Worm (Caenorhabditis elegans): ENCODE results near the gene T28C6.8.

The T28C6.8 gene

DNA sequence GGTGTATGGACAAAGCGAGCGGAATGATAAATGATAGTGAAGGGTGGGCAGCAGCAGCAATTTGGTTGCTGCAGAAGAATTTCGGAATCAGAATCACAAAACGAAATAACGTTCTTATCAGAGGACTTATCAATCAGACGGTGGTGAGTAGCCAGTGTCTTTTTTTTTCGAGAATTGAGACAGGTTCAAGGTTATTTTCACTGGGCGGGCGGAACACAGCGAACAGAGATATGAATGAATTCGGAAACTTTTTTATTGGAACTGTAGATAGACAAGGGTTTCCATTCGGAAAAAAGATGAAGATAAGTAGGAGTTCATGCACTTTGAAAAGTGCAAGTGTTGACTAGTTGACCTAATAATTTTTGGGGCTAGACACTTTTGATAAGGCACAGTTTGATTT, 37.3 kb downstream of the T28C6.8 start:
- TF ChIP-seq nhr-67 (tag; optimal IDR thresholded peaks at IDR 0.05) (no peak), nhr-11 (tag; optimal IDR thresholded peaks at IDR 0.05) (no peak), R02D3.7 (tag; optimal IDR thresholded peaks at IDR 0.05) (no peak), ztf-11 (tag; optimal IDR thresholded peaks at IDR 0.05) (no peak), ztf-4 (tag; optimal IDR thresholded peaks at IDR 0.05) (no peak), ceh-16 (tag; optimal IDR thresholded peaks at IDR 0.05) (no peak), elt-2 (tag; optimal IDR thresholded peaks at IDR 0.05) (peak; percentile 70), unc-62 (GFP tag; optimal IDR thresholded peaks at IDR 0.05) (peak; percentile 8), nfya-1 (tag; optimal IDR thresholded peaks at IDR 0.05; ENCODE audit: insufficient read depth) (peak; percentile 5), pqm-1 (tag; optimal IDR thresholded peaks at IDR 0.05) (peak; percentile 24), fkh-10 (GFP tag; optimal IDR thresholded peaks at IDR 0.05) (no peak), eor-1 (tag; optimal IDR thresholded peaks at IDR 0.05) (no peak), mdl-1 (tag; optimal IDR thresholded peaks at IDR 0.05) (no peak), lsy-12 (tag; optimal IDR thresholded peaks at IDR 0.05) (peak; percentile 11), elt-1 (tag; optimal IDR thresholded peaks at IDR 0.05) (peak; percentile 37), lin-39 (tag; optimal IDR thresholded peaks at IDR 0.05) (no peak), lin-15B (tag; optimal IDR thresholded peaks at IDR 0.05) (no peak), nhr-43 (tag; optimal IDR thresholded peaks at IDR 0.05; ENCODE audit: poor library complexity, severe bottlenecking) (peak; percentile 63), ceh-28 (tag; optimal IDR thresholded peaks at IDR 0.05) (peak; percentile 3), ceh-9 (tag; optimal IDR thresholded peaks at IDR 0.05) (no peak), unc-39 (tag; optimal IDR thresholded peaks at IDR 0.05) (no peak), zag-1 (tag; optimal IDR thresholded peaks at IDR 0.05) (no peak), nhr-12 (tag; optimal IDR thresholded peaks at IDR 0.05) (no peak), nhr-28 (tag; optimal IDR thresholded peaks at IDR 0.05) (no peak), jun-1 (tag; optimal IDR thresholded peaks at IDR 0.05) (peak; percentile 24), elt-3 (tag; optimal IDR thresholded peaks at IDR 0.05) (peak; percentile 37 to 99 (median 61)), skn-1 (tag; optimal IDR thresholded peaks at IDR 0.05) (no peak), egl-27 (tag; optimal IDR thresholded peaks at IDR 0.05) (peak; percentile 40), sea-2 (GFP tag; optimal IDR thresholded peaks at IDR 0.05) (no peak), ZK546.5 (tag; optimal IDR thresholded peaks at IDR 0.05) (no peak), ceh-82 (tag; optimal IDR thresholded peaks at IDR 0.05) (no peak), tbx-2 (tag; optimal IDR thresholded peaks at IDR 0.05) (no peak), hmg-11 (tag; optimal IDR thresholded peaks at IDR 0.05) (peak; percentile 8), aly-2 (tag; optimal IDR thresholded peaks at IDR 0.05) (no peak), mml-1 (tag; optimal IDR thresholded peaks at IDR 0.05) (no peak), snpc-4 (tag; optimal IDR thresholded peaks at IDR 0.05) (no peak), nhr-76 (tag; optimal IDR thresholded peaks at IDR 0.05) (no peak), egl-5 (tag; optimal IDR thresholded peaks at IDR 0.05) (no peak), daf-12 (tag; optimal IDR thresholded peaks at IDR 0.05) (peak; percentile 52), fos-1 (tag; optimal IDR thresholded peaks at IDR 0.05) (no peak), ama-1 (optimal IDR thresholded peaks at IDR 0.05) (peak; percentile 69), nhr-237 (tag; optimal IDR thresholded peaks at IDR 0.05) (no peak), fkh-2 (tag; optimal IDR thresholded peaks at IDR 0.05) (no peak), nhr-77 (tag; optimal IDR thresholded peaks at IDR 0.05) (no peak), nhr-25 (tag; optimal IDR thresholded peaks at IDR 0.05) (peak; percentile 77), pha-4 (tag; optimal IDR thresholded peaks at IDR 0.05) (no peak), nhr-23 (tag; optimal IDR thresholded peaks at IDR 0.05) (peak; percentile 93)

DNA sequence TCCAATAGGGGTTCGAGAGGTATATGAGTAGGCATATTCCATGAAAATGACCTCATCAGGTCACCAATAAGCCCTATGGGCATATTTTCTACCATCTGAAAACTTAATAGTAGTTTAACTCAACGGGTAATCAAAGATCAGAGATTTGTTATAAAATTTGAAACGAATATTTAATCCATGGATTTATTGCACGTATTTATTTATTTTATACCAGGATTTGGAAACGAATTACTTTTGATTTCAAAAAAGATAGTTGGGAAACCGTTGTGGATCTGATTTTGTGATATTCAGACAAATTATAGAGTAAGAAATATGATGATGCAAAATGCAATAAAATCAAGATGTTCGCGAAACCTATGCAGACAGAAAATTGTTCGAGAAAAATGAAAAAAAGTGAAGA, 37.7 kb downstream of the T28C6.8 start, which contains the start of gene C33D9.3:
Gene C33D9.3, minus strand, starts transcription at position 101 of the 400 bp plus-strand sequence.
- no peak for TF ChIP-seq nhr-67 (tag; optimal IDR thresholded peaks at IDR 0.05)
- TF ChIP-seq tbx-2 (tag; optimal IDR thresholded peaks at IDR 0.05), result no peak
- TF ChIP-seq sea-2 (GFP tag; optimal IDR thresholded peaks at IDR 0.05), result no peak
- no peak for TF ChIP-seq ztf-4 (tag; optimal IDR thresholded peaks at IDR 0.05)
- TF ChIP-seq nhr-25 (tag; optimal IDR thresholded peaks at IDR 0.05), result no peak
- TF ChIP-seq ceh-9 (tag; optimal IDR thresholded peaks at IDR 0.05), result no peak
- TF ChIP-seq nhr-76 (tag; optimal IDR thresholded peaks at IDR 0.05), result no peak
- no peak for TF ChIP-seq pqm-1 (tag; optimal IDR thresholded peaks at IDR 0.05)
- TF ChIP-seq nhr-77 (tag; optimal IDR thresholded peaks at IDR 0.05), result no peak
- no peak for TF ChIP-seq elt-3 (tag; optimal IDR thresholded peaks at IDR 0.05)
- no peak for TF ChIP-seq pha-4 (tag; optimal IDR thresholded peaks at IDR 0.05)
- no peak for TF ChIP-seq ceh-28 (tag; optimal IDR thresholded peaks at IDR 0.05)
- TF ChIP-seq egl-27 (tag; optimal IDR thresholded peaks at IDR 0.05), result no peak
